Worm (Caenorhabditis elegans) whole organism, L2 larva: ENCODE results near the gene spe-51.

Source experiments
- F13H6.1 ChIP-seq: sonication (generic microtip); optimal IDR thresholded peaks from 2 replicates; lab custom pipeline; 2016; ENCODE audit warnings: missing genetic modification characterization, missing compliant biosample characterization
- R02D3.7 ChIP-seq: fragments of 150-350 bp; optimal IDR thresholded peaks from 2 replicates; lab custom pipeline; 2014; ENCODE audit warnings: missing biosample characterization, missing genetic modification characterization
- Y55F3AM.14 ChIP-seq: fragments of 200-800 bp; sonication (Bioruptor generic); optimal IDR thresholded peaks from 2 replicates; lab custom pipeline; 2018; ENCODE audit warnings: mild to moderate bottlenecking, missing genetic modification characterization, missing compliant biosample characterization
- alr-1 ChIP-seq: fragments of 150-350 bp; optimal IDR thresholded peaks from 2 replicates; lab custom pipeline; 2014; ENCODE audit warnings: missing biosample characterization, missing genetic modification characterization
- aly-2 ChIP-seq: fragments of 150-350 bp; optimal IDR thresholded peaks from 2 replicates; lab custom pipeline; 2014; ENCODE audit warnings: missing biosample characterization, missing genetic modification characterization
- ama-1 ChIP-seq: fragments of 150-350 bp; optimal IDR thresholded peaks from 2 replicates; lab custom pipeline; 2018; ENCODE audit warnings: inconsistent platforms
- blmp-1 ChIP-seq: sonication (generic microtip); optimal IDR thresholded peaks from 2 replicates; lab custom pipeline; 2017; ENCODE audit warnings: missing genetic modification characterization, mild to moderate bottlenecking, missing compliant biosample characterization, antibody characterized with exemption, moderate library complexity; ENCODE audit not compliant: insufficient read depth
- ceh-16 ChIP-seq: fragments of 150-350 bp; optimal IDR thresholded peaks from 2 replicates; lab custom pipeline; 2014; ENCODE audit warnings: missing biosample characterization, missing genetic modification characterization
- ceh-82 ChIP-seq: fragments of 150-350 bp; optimal IDR thresholded peaks from 2 replicates; lab custom pipeline; 2014; ENCODE audit warnings: missing biosample characterization, missing genetic modification characterization
- crh-2 ChIP-seq: sonication (generic microtip); optimal IDR thresholded peaks from 2 replicates; lab custom pipeline; 2017; ENCODE audit warnings: missing biosample characterization, missing genetic modification characterization
- dmd-4 ChIP-seq: sonication (generic microtip); optimal IDR thresholded peaks from 2 replicates; lab custom pipeline; 2017; ENCODE audit warnings: missing biosample characterization, missing genetic modification characterization
- egl-27 ChIP-seq: sonication (generic microtip); optimal IDR thresholded peaks from 3 replicates; lab custom pipeline; 2017; ENCODE audit warnings: missing biosample characterization, missing genetic modification reagents, missing genetic modification characterization
- elt-1 ChIP-seq: fragments of 150-350 bp; optimal IDR thresholded peaks from 2 replicates; lab custom pipeline; 2014; ENCODE audit warnings: missing biosample characterization, missing genetic modification characterization
- elt-3 ChIP-seq: sonication (generic microtip); optimal IDR thresholded peaks from 2 replicates; lab custom pipeline; 2017; ENCODE audit warnings: missing biosample characterization, missing genetic modification characterization
- fos-1 ChIP-seq: fragments of 150-350 bp; optimal IDR thresholded peaks from 2 replicates; lab custom pipeline; 2014; ENCODE audit warnings: missing biosample characterization, missing genetic modification characterization
- gmeb-1 ChIP-seq: fragments of 150-350 bp; optimal IDR thresholded peaks from 2 replicates; lab custom pipeline; 2014; ENCODE audit warnings: missing biosample characterization, missing genetic modification characterization
- lin-11 ChIP-seq: fragments of 150-350 bp; sonication (generic microtip); optimal IDR thresholded peaks from 2 replicates; lab custom pipeline; 2014; ENCODE audit warnings: missing biosample characterization, missing genetic modification characterization, inconsistent platforms, mixed read lengths
- lsy-2 ChIP-seq, 2 experiments: fragments of 150-350 bp in 1 of 2; sonication (generic microtip) in 1 of 2; optimal IDR thresholded peaks; 2 replicates each; lab custom pipeline; 2014 to 2017; ENCODE audit warnings: missing biosample characterization in 2 of 2, missing genetic modification characterization in 2 of 2
- nhr-10 ChIP-seq: sonication (generic microtip); optimal IDR thresholded peaks from 2 replicates; lab custom pipeline; 2017; ENCODE audit warnings: missing biosample characterization, missing genetic modification characterization
- nhr-11 ChIP-seq: fragments of 150-350 bp; optimal IDR thresholded peaks from 2 replicates; lab custom pipeline; 2014; ENCODE audit warnings: missing biosample characterization, missing genetic modification characterization
- nhr-129 ChIP-seq: fragments of 150-350 bp; optimal IDR thresholded peaks from 2 replicates; lab custom pipeline; 2014; ENCODE audit warnings: missing biosample characterization, missing genetic modification characterization
- nhr-21 ChIP-seq: fragments of 150-350 bp; optimal IDR thresholded peaks from 2 replicates; lab custom pipeline; 2014; ENCODE audit warnings: missing biosample characterization, missing genetic modification characterization
- nhr-23 ChIP-seq: fragments of 150-350 bp; optimal IDR thresholded peaks from 2 replicates; lab custom pipeline; 2014; ENCODE audit warnings: missing biosample characterization, missing genetic modification reagents, missing genetic modification characterization
- nhr-237 ChIP-seq: fragments of 150-350 bp; optimal IDR thresholded peaks from 2 replicates; lab custom pipeline; 2014; ENCODE audit warnings: missing biosample characterization, missing genetic modification characterization
- nhr-25 ChIP-seq: fragments of 150-350 bp; sonication (generic microtip); optimal IDR thresholded peaks from 3 replicates; lab custom pipeline; 2014; ENCODE audit warnings: missing biosample characterization, missing genetic modification characterization
- nhr-6 ChIP-seq: fragments of 150-350 bp; optimal IDR thresholded peaks from 2 replicates; lab custom pipeline; 2014; ENCODE audit warnings: missing biosample characterization, missing genetic modification characterization
- nhr-77 ChIP-seq: fragments of 150-350 bp; optimal IDR thresholded peaks from 2 replicates; lab custom pipeline; 2014; ENCODE audit warnings: missing biosample characterization, missing genetic modification characterization
- peb-1 ChIP-seq: fragments of 150-350 bp; optimal IDR thresholded peaks from 2 replicates; lab custom pipeline; 2014; ENCODE audit warnings: missing biosample characterization, missing genetic modification characterization
- sem-4 ChIP-seq: fragments of 150-350 bp; optimal IDR thresholded peaks from 2 replicates; lab custom pipeline; 2014; ENCODE audit warnings: missing biosample characterization, missing genetic modification reagents, missing genetic modification characterization
- skn-1 ChIP-seq: sonication (generic microtip); optimal IDR thresholded peaks from 2 replicates; lab custom pipeline; 2017; ENCODE audit warnings: missing biosample characterization, missing genetic modification characterization
- snpc-4 ChIP-seq: fragments of 150-350 bp; optimal IDR thresholded peaks from 2 replicates; lab custom pipeline; 2014; ENCODE audit warnings: missing biosample characterization, missing genetic modification characterization
- unc-55 ChIP-seq: fragments of 150-350 bp; sonication (generic microtip); optimal IDR thresholded peaks from 3 replicates; lab custom pipeline; 2014; ENCODE audit warnings: missing biosample characterization, missing genetic modification reagents, missing genetic modification characterization
- unc-62 ChIP-seq: fragments of 150-350 bp; optimal IDR thresholded peaks from 2 replicates; lab custom pipeline; 2014; ENCODE audit warnings: missing biosample characterization, missing genetic modification reagents, missing genetic modification characterization
- zag-1 ChIP-seq: fragments of 150-350 bp; optimal IDR thresholded peaks from 2 replicates; lab custom pipeline; 2014; ENCODE audit warnings: missing biosample characterization, missing genetic modification characterization
- ztf-1 ChIP-seq: fragments of 200-800 bp; sonication (Bioruptor generic); conservative IDR thresholded peaks from 2 replicates; pipeline ENCODE4 v1.3.6; 2022; ENCODE audit warnings: missing genetic modification characterization, missing compliant biosample characterization
- ztf-11 ChIP-seq: sonication (generic microtip); optimal IDR thresholded peaks from 2 replicates; lab custom pipeline; 2017; ENCODE audit warnings: missing biosample characterization, missing genetic modification characterization
- ztf-4 ChIP-seq: fragments of 150-350 bp; optimal IDR thresholded peaks from 2 replicates; lab custom pipeline; 2014; ENCODE audit warnings: missing biosample characterization, missing genetic modification characterization

The spe-51 gene

ce11 chrIV:4665079-4665478 is 27.5 kb upstream of the spe-51 start, which contains the start of gene F29B9.1:
F29B9.1 (plus strand) TSS chrIV:4665379.
- TF ChIP-seq skn-1 (tag; lab: Kevin White, UChicago): no peak
- no peak for TF ChIP-seq elt-1 (tag; lab: Kevin White, UChicago)
- no peak for TF ChIP-seq F13H6.1 (tag; lab: Kevin White, UChicago)
- TF ChIP-seq ceh-82: no peak
- no peak for TF ChIP-seq unc-62
- no peak for TF ChIP-seq Y55F3AM.14 (GFP tag; lab: Kevin White, UChicago)
- TF ChIP-seq alr-1 (tag; lab: Kevin White, UChicago): no peak
- TF ChIP-seq ztf-11: no peak
- TF ChIP-seq, all 48 proteins: peak for 0

- no peak for TF ChIP-seq fos-1 (tag; lab: Kevin White, UChicago)
- no peak for TF ChIP-seq R02D3.7 (tag; lab: Kevin White, UChicago)
- TF ChIP-seq unc-55 (GFP tag; lab: Kevin White, UChicago): no peak
- TF ChIP-seq dmd-4 (tag; lab: Kevin White, UChicago): no peak
- no peak for TF ChIP-seq crh-2 (tag; lab: Kevin White, UChicago)
- no peak for TF ChIP-seq nhr-77
- no peak for TF ChIP-seq peb-1
- no peak for TF ChIP-seq sem-4 (tag; lab: Kevin White, UChicago)
- TF ChIP-seq nhr-237 (tag; lab: Kevin White, UChicago): no peak
- no peak for TF ChIP-seq lin-11 (tag; lab: Kevin White, UChicago)
- no peak for TF ChIP-seq nhr-6 (tag; lab: Kevin White, UChicago)
- TF ChIP-seq nhr-10 (tag; lab: Kevin White, UChicago): no peak
- TF ChIP-seq ceh-82: no peak
- TF ChIP-seq ztf-1 (GFP tag; lab: Robert Waterston, UW): no peak
- TF ChIP-seq egl-27 (tag; lab: Kevin White, UChicago): no peak
- TF ChIP-seq ceh-16: no peak
- no peak for TF ChIP-seq F13H6.1 (tag; lab: Kevin White, UChicago)
- no peak for TF ChIP-seq ztf-11
- TF ChIP-seq Y55F3AM.14 (GFP tag; lab: Kevin White, UChicago): no peak
- TF ChIP-seq lsy-2 (tag; optimal IDR thresholded peaks at IDR 0.05; lab: Kevin White, UChicago): no peak
- TF ChIP-seq, all 48 proteins: peak for 0
Observed at ce11 chrIV:4667383-4667782, 25.2 kb upstream of the spe-51 start.

DNA sequence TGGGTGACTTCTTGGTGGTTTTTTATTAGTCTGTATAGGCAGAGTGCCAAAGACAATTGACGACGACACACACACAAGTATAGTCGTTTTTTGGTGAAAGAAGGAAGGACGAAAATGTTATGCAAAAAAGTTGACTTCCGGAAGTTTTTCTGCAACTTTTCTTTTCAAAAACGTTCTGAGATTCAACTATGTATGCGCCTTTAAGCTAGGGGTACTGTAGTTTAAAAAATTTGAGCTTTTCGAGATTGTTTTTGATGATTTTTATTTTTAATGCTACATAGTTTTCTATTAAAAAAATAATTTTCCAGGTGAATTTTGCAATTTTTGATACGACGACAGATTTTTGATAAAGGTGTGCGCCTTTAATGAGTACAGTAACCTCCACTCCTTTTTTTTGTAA is 24.7 kb upstream of the spe-51 start:
- no peak for TF ChIP-seq R02D3.7 (tag; lab: Kevin White, UChicago)
- no peak for TF ChIP-seq elt-3 (tag; lab: Kevin White, UChicago)
- TF ChIP-seq skn-1 (tag; lab: Kevin White, UChicago): no peak
- no peak for TF ChIP-seq elt-1 (tag; lab: Kevin White, UChicago)
- TF ChIP-seq nhr-25 (tag; lab: Kevin White, UChicago): no peak
- TF ChIP-seq snpc-4 (tag; lab: Kevin White, UChicago): no peak
- no peak for TF ChIP-seq ceh-82
- TF ChIP-seq nhr-129 (tag; lab: Kevin White, UChicago): no peak
- no peak for TF ChIP-seq ama-1 (lab: Kevin White, UChicago)
- TF ChIP-seq aly-2 (tag; lab: Kevin White, UChicago): no peak
- TF ChIP-seq lsy-2 (tag; optimal IDR thresholded peaks at IDR 0.05; lab: Kevin White, UChicago): no peak
- TF ChIP-seq gmeb-1 (tag; lab: Kevin White, UChicago): no peak

ce11 chrIV:4669242-4669641 is 23.3 kb upstream of the spe-51 start, which contains the start of gene F29B9.12:
F29B9.12 (plus strand) TSS chrIV:4669542.
- no peak for TF ChIP-seq fos-1 (tag; lab: Kevin White, UChicago)
- TF ChIP-seq nhr-11 (tag; lab: Kevin White, UChicago): no peak
- no peak for TF ChIP-seq ceh-16
- TF ChIP-seq lsy-2 (tag; optimal IDR thresholded peaks at IDR 0.05; lab: Kevin White, UChicago): no peak
- TF ChIP-seq ztf-11: no peak
- no peak for TF ChIP-seq nhr-21
- no peak for TF ChIP-seq elt-1 (tag; lab: Kevin White, UChicago)
- TF ChIP-seq sem-4 (tag; lab: Kevin White, UChicago): no peak
- TF ChIP-seq egl-27 (tag; lab: Kevin White, UChicago): no peak
- TF ChIP-seq elt-3 (tag; lab: Kevin White, UChicago): no peak
- no peak for TF ChIP-seq ztf-4 (tag; lab: Kevin White, UChicago)
- no peak for TF ChIP-seq nhr-23 (tag; lab: Kevin White, UChicago)
- no peak for TF ChIP-seq ceh-82
- TF ChIP-seq nhr-25 (tag; lab: Kevin White, UChicago): no peak
- TF ChIP-seq zag-1: no peak
- no peak for TF ChIP-seq dmd-4 (tag; lab: Kevin White, UChicago)
- TF ChIP-seq blmp-1 (tag; lab: Kevin White, UChicago): no peak
